Worm (Caenorhabditis elegans): ENCODE data around the gene sri-72.

Gene sri-72

DNA sequence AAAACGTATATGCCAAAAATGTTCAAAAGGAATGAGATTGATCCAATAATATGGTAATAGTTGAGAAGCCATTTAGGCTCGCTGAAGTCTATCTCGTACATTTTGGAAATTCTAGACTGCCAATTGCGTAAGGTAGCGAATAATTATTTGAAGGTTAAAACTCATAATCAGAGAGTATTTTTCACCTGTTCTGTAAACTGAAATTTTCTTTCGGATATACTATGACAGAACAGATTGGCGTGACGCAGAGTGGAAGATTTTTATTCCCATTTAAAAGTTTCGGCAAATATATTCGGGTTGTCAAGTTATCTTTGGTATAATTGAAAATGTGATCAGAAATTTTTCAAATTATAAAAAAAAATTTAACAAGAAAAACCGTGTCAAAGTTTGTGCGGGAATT lies at the start of gene sri-72:
TSS of gene sri-72 (minus strand) at position 101 of the 400 bp plus-strand sequence.
- no peak for TF ChIP-seq W03F9.2 (tag; optimal IDR thresholded peaks at IDR 0.05)
- TF ChIP-seq dao-5 (tag; optimal IDR thresholded peaks at IDR 0.05) = no peak
- TF ChIP-seq him-1 (tag; optimal IDR thresholded peaks at IDR 0.05) = no peak

DNA sequence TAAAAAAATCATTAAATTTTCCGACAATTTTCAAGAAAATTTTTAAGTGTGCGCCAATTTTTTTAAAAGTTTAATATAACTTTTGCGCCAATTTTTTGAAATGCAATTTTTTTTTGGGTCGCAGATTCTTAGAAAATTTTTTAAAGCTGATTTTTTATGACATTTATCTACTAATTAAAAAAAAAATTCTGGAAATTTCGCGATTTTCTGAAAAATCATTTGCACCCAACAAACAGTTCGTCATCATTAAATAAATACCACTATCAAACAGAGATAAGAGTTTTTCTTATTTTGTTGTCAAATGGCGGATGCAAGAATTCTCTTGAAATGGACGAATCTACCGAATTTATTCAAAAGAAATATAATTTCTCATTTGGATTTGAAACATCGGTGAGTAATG lies 47.3 kb upstream of the sri-72 start, which contains the start of gene F48G7.13:
TSS of gene F48G7.13 (plus strand) at position 301 of the 400 bp plus-strand sequence.
- no peak for TF ChIP-seq W03F9.2 (tag; optimal IDR thresholded peaks at IDR 0.05)
- TF ChIP-seq dao-5 (tag; optimal IDR thresholded peaks at IDR 0.05) = no peak

- TF ChIP-seq W03F9.2 (tag; optimal IDR thresholded peaks at IDR 0.05) = no peak
- no peak for TF ChIP-seq him-1 (tag; optimal IDR thresholded peaks at IDR 0.05)
Measured at ce11 chrV:610217-610616, 42.2 kb upstream of the sri-72 start, which contains the start of gene nhr-90. Gene nhr-90 (plus strand): TSS chrV:610512.

ce11 chrV:609671-610070 lies 41.7 kb upstream of the sri-72 start, which contains the start of gene srlf-36:
Gene srlf-36 (minus strand): TSS chrV:609771.
- TF ChIP-seq dao-5 (tag; optimal IDR thresholded peaks at IDR 0.05) (no peak), W03F9.2 (tag; optimal IDR thresholded peaks at IDR 0.05) (no peak), him-1 (tag; optimal IDR thresholded peaks at IDR 0.05) (no peak)

DNA sequence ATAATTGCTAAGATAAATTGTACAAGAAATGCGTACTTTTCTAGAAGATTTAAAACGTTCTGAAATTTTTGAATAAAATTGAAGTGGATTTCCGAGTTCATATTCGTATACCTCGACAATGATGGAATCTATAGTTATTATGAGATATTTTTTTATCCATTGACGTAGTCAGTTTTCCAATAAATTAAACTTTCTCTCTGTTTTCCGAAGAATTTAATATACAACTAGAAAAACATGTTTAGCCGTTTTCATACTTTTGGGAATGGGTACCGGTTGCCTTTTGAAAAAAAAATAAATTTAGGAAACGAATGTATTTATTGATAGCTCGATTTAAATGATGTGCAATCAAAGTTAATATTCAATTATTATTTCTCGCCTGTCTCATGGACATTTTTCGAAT lies 40.8 kb upstream of the sri-72 start, which contains the start of gene srw-109:
TSS of gene srw-109 (minus strand) at position 101 of the 400 bp plus-strand sequence.
- no peak for TF ChIP-seq him-1 (tag; optimal IDR thresholded peaks at IDR 0.05)
- TF ChIP-seq W03F9.2 (tag; optimal IDR thresholded peaks at IDR 0.05) = no peak
- no peak for TF ChIP-seq dao-5 (tag; optimal IDR thresholded peaks at IDR 0.05)

- TF ChIP-seq dao-5 (tag; optimal IDR thresholded peaks at IDR 0.05) = no peak
- no peak for TF ChIP-seq W03F9.2 (tag; optimal IDR thresholded peaks at IDR 0.05)
- TF ChIP-seq him-1 (tag; optimal IDR thresholded peaks at IDR 0.05) = no peak
Measured at ce11 chrV:604105-604504, 36.1 kb upstream of the sri-72 start, which contains the start of gene srlf-37. Gene srlf-37 (minus strand): TSS chrV:604205.

ce11 chrV:600231-600630 lies 32.2 kb upstream of the sri-72 start, which contains the start of gene nhr-251:
Gene nhr-251 (plus strand): TSS chrV:600531.
- TF ChIP-seq him-1 (tag; optimal IDR thresholded peaks at IDR 0.05) (no peak), dao-5 (tag; optimal IDR thresholded peaks at IDR 0.05) (no peak), W03F9.2 (tag; optimal IDR thresholded peaks at IDR 0.05) (no peak)

DNA sequence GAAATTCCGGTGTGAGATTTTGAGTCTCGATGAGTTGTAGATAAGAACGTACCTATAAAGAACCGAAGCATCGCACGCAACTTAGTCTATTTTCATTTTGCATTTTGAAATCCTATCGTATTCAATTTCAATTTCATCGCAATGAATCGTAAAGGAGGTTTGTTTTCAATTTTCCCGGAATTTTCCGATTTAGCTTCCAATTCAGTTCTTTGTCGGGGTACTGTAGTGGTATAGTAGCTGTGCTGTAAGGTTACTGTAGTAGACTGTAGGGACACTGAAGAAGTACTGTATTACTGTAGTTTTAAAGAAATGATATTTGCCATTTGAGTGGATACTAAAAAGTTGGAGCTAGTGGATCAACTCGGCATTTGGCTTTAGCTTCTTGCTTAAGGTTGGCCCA lies 31.8 kb upstream of the sri-72 start:
- TF ChIP-seq W03F9.2 (tag; optimal IDR thresholded peaks at IDR 0.05) = no peak
- TF ChIP-seq him-1 (tag; optimal IDR thresholded peaks at IDR 0.05) = no peak
- TF ChIP-seq dao-5 (tag; optimal IDR thresholded peaks at IDR 0.05) = no peak

DNA sequence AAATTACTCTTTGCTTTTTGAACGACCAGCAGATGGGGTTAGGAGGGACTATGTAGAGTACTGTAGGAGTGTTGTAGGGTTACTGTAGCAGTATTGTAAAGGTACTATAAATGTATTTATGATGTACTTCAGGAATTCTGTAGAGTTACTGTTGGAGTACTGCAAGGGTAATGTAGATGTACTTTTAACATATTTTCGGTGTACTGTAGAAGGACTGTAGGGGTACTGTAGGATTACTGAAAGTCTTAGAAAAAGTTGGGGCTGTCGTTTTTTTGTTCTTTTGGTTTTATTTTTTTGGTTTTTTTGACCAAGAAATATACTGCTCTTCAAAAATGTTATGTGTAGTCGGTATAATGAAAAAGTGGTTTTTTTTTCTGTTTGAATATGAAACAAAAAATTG lies 30.6 kb upstream of the sri-72 start:
- TF ChIP-seq him-1 (tag; optimal IDR thresholded peaks at IDR 0.05) = no peak
- TF ChIP-seq W03F9.2 (tag; optimal IDR thresholded peaks at IDR 0.05) = no peak
- TF ChIP-seq dao-5 (tag; optimal IDR thresholded peaks at IDR 0.05) = no peak

DNA sequence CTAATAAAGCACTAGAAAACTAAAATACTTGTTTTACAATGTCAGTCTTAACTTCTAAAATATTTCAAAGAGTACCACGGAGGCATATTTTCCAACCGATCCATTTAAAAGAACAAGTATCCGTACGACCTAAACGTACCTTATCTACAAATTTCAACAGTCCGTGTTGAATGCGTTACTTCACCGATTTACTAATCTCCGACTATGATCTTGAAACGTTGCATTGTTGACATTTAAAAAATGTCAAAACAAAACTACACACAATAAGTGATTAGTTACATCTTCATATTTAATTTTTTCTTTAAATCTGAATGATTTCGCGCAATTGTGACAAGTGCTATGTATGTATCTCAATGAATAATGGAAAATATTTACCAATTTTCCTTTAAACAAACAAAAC lies 29.8 kb upstream of the sri-72 start:
- TF ChIP-seq dao-5 (tag; optimal IDR thresholded peaks at IDR 0.05) = no peak
- TF ChIP-seq W03F9.2 (tag; optimal IDR thresholded peaks at IDR 0.05) = no peak
- TF ChIP-seq him-1 (tag; optimal IDR thresholded peaks at IDR 0.05) = no peak

DNA sequence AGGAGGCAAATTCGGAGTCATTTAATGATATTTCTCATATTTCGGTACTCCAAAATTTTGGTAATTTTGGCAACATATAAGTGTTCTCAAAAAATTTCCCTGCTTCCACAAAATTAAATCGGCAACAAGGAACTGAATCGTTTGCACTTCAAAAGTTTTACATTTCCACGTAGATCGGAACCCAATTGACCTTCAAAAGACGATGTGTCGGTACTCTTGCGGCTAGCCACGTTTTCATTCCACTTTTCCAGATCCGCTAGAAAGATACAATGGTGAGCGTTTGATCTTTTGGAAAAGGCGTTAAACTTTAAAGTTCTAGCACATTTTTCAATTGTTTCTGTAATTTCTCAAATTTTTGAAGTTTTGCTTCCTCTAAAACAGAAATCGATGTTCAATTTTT lies 28.9 kb upstream of the sri-72 start:
- TF ChIP-seq him-1 (tag; optimal IDR thresholded peaks at IDR 0.05) (no peak), W03F9.2 (tag; optimal IDR thresholded peaks at IDR 0.05) (no peak), dao-5 (tag; optimal IDR thresholded peaks at IDR 0.05) (no peak)

DNA sequence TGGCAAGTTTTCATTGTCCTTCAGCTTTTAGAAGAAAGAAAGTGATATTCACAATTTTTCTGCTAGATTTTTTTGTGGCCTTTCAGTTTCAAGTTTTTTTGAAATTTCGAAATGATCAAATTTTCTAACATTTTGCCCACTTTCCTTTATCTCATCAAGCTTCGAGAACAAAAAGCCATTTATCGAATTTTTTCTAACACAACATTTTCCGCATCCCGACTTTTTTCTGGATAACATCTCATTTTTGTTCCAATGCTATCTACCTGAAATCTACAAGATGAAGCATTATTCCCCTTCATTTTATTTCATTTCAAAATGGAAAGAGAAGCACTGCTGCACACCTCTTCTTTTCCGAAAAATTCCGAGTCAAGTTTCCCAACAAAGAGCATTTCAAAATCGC lies 25.0 kb upstream of the sri-72 start, which contains the start of gene ZK488.5:
TSS of gene ZK488.5 (plus strand) at position 301 of the 400 bp plus-strand sequence.
- no peak for TF ChIP-seq him-1 (tag; optimal IDR thresholded peaks at IDR 0.05)
- no peak for TF ChIP-seq W03F9.2 (tag; optimal IDR thresholded peaks at IDR 0.05)
- TF ChIP-seq dao-5 (tag; optimal IDR thresholded peaks at IDR 0.05) = no peak

- TF ChIP-seq W03F9.2 (tag; optimal IDR thresholded peaks at IDR 0.05) = no peak
- TF ChIP-seq him-1 (tag; optimal IDR thresholded peaks at IDR 0.05) = no peak
- TF ChIP-seq dao-5 (tag; optimal IDR thresholded peaks at IDR 0.05) = no peak
Measured at ce11 chrV:590182-590581, 22.2 kb upstream of the sri-72 start, which contains the start of gene ZK488.6. Gene ZK488.6 (plus strand): TSS chrV:590482.

DNA sequence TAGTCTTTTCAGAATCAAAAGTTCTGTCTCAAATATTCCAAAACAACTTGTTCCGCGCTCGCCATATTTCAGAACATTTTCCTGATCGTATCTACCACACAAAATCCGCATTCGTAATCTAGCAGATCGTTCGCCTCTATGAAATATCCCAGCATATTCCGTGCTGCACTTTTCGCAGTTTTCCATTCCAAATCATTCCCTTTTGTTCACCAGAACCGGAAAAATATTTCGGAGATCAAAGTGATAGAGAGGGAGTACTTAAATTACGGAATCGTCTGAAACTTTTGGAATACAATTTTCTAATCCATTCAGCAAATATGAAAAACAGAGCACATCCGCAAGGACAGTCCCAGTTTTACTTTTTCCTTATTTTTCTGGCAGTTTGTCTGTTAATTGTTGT lies 19.8 kb upstream of the sri-72 start, which contains the start of gene K06H6.1:
TSS of gene K06H6.1 (plus strand) at position 301 of the 400 bp plus-strand sequence.
- TF ChIP-seq dao-5 (tag; optimal IDR thresholded peaks at IDR 0.05) (no peak), him-1 (tag; optimal IDR thresholded peaks at IDR 0.05) (no peak), W03F9.2 (tag; optimal IDR thresholded peaks at IDR 0.05) (no peak)

- TF ChIP-seq him-1 (tag; optimal IDR thresholded peaks at IDR 0.05) (no peak), dao-5 (tag; optimal IDR thresholded peaks at IDR 0.05) (no peak), W03F9.2 (tag; optimal IDR thresholded peaks at IDR 0.05) (no peak)
Measured at ce11 chrV:585472-585871, 17.5 kb upstream of the sri-72 start, which contains the start of gene K06H6.2. Gene K06H6.2 (plus strand): TSS chrV:585772.

All from whole organism, L4/young adult.